Worm (Caenorhabditis elegans): Measurements from ENCODE around the gene grl-25.

DNA sequence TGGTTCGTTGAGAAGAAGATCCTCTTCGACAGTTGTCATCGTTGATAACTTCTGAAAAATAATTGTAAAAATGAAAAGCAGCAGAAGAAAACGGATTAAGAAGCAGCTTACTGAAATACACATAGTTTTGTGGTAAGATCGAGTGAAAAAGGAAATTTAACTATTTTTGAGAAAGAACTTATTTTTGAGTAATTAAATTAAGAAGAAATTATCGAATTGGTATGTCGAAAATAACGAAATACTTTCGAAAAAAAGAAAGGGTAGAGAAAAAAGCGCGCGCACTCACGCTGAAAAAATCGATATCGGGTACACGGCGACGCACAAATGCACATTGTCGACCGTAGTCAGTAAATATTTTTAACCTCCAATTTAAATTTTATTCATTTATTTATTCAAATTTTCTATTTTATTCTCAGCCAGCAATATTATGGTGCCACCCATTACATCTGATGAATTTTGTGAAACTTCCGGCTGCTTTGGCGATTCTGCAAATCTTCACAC, 5.9 kb upstream of the grl-25 start, which contains the start of the genes ZK643.5 and ZK643.2:
- TF ChIP-seq pat-9 (tag; optimal IDR thresholded peaks at IDR 0.05) (no peak), ceh-30 (tag; optimal IDR thresholded peaks at IDR 0.05) (no peak), ceh-34 (tag; optimal IDR thresholded peaks at IDR 0.05) (no peak), tbx-2 (tag; optimal IDR thresholded peaks at IDR 0.05) (no peak), pha-4 (tag; optimal IDR thresholded peaks at IDR 0.05) (no peak), madf-2 (tag; optimal IDR thresholded peaks at IDR 0.05) (no peak), dmd-4 (tag; optimal IDR thresholded peaks at IDR 0.05; ENCODE audit: borderline replicate concordance) (no peak), ahr-1 (tag; optimal IDR thresholded peaks at IDR 0.05) (no peak), ceh-31 (tag; optimal IDR thresholded peaks at IDR 0.05) (peak; percentile 43), sox-4 (tag; optimal IDR thresholded peaks at IDR 0.05) (no peak), dve-1 (tag; optimal IDR thresholded peaks at IDR 0.05) (no peak), ztf-16 (tag; optimal IDR thresholded peaks at IDR 0.05) (no peak), fkh-10 (GFP tag; optimal IDR thresholded peaks at IDR 0.05) (no peak), pqm-1 (tag; optimal IDR thresholded peaks at IDR 0.05) (no peak)
